Worm (Caenorhabditis elegans): Measurements from ENCODE around the gene R02D3.8.

R02D3.8 gene

ce11 chrIV:210591-210990, 46.4 kb downstream of the R02D3.8 start:
- TF ChIP-seq nhr-232 (tag; optimal IDR thresholded peaks at IDR 0.05) (no peak), ahr-1 (tag; optimal IDR thresholded peaks at IDR 0.05) (no peak), ceh-31 (tag; optimal IDR thresholded peaks at IDR 0.05) (peak; percentile 33), ceh-48 (tag; optimal IDR thresholded peaks at IDR 0.05) (no peak), elt-2 (tag; optimal IDR thresholded peaks at IDR 0.05) (peak; percentile 67), unc-42 (tag; optimal IDR thresholded peaks at IDR 0.05) (peak; percentile 44), tbx-2 (tag; optimal IDR thresholded peaks at IDR 0.05) (peak; percentile 62), nfya-1 (tag; optimal IDR thresholded peaks at IDR 0.05) (peak; percentile 46), che-1 (tag; optimal IDR thresholded peaks at IDR 0.05) (no peak), unc-55 (GFP tag; optimal IDR thresholded peaks at IDR 0.05) (peak; percentile 66), sox-4 (tag; optimal IDR thresholded peaks at IDR 0.05) (no peak), syd-9 (tag; optimal IDR thresholded peaks at IDR 0.05) (peak; percentile 3)

- TF ChIP-seq pax-1 (tag; optimal IDR thresholded peaks at IDR 0.05) (no peak), hlh-6 (tag; optimal IDR thresholded peaks at IDR 0.05) (no peak)
Observed at ce11 chrIV:207885-208284, 49.1 kb downstream of the R02D3.8 start, which contains the start of gene Y38C1AA.1. Gene Y38C1AA.1, plus strand, starts transcription at chrIV:208185.

Data from whole organism, late embryonic.